Fruit fly (Drosophila melanogaster): Measurements from ENCODE around the gene CG1231.

The CG1231 gene

dm6 chr3L:348406-348743 is 7.8 kb upstream of the CG1231 start:
- TF ChIP-seq GATAd (GFP tag; optimal IDR thresholded peaks at IDR 0.05) (no peak), Dfd (GFP tag; optimal IDR thresholded peaks at IDR 0.05) (no peak), CrebA (GFP tag; optimal IDR thresholded peaks at IDR 0.05; ENCODE audit: borderline replicate concordance) (no peak), Mio (GFP tag; optimal IDR thresholded peaks at IDR 0.05) (no peak), jim (GFP tag; optimal IDR thresholded peaks at IDR 0.05) (no peak), rgr (GFP tag; optimal IDR thresholded peaks at IDR 0.05) (no peak), Hr78 (GFP tag; optimal IDR thresholded peaks at IDR 0.05) (no peak), woc (GFP tag; optimal IDR thresholded peaks at IDR 0.05) (no peak), Vsx2 (GFP tag; optimal IDR thresholded peaks at IDR 0.05; ENCODE audit: partially characterized antibody) (no peak), Rel (GFP tag; optimal IDR thresholded peaks at IDR 0.05) (no peak), Rel (tag; optimal IDR thresholded peaks at IDR 0.05) (no peak), Abd-B (GFP tag; optimal IDR thresholded peaks at IDR 0.05) (no peak), dl (GFP tag; optimal IDR thresholded peaks at IDR 0.05; ENCODE audit: insufficient read depth in 1 of 2, partially characterized antibody in 2 of 2) (no peak), foxo (GFP tag; optimal IDR thresholded peaks at IDR 0.05) (no peak), dmrt93B (GFP tag; optimal IDR thresholded peaks at IDR 0.05) (no peak), usp (GFP tag; optimal IDR thresholded peaks at IDR 0.05) (no peak), ey (GFP tag; optimal IDR thresholded peaks at IDR 0.05) (no peak), fru (GFP tag; optimal IDR thresholded peaks at IDR 0.05) (no peak)

dm6 chr3L:349751-350150 is 6.5 kb upstream of the CG1231 start:
- peak; percentile 25 for TF ChIP-seq OdsH (GFP tag; optimal IDR thresholded peaks at IDR 0.05)
- TF ChIP-seq foxo (GFP tag; optimal IDR thresholded peaks at IDR 0.05), result peak in 1 of 2 experiments; percentile 39
- peak; percentile 42 for TF ChIP-seq h (GFP tag; optimal IDR thresholded peaks at IDR 0.05)
- TF ChIP-seq ey (GFP tag; optimal IDR thresholded peaks at IDR 0.05), result peak; percentile 38
- peak; percentile 44 for TF ChIP-seq rgr (GFP tag; optimal IDR thresholded peaks at IDR 0.05)
- no peak for TF ChIP-seq Myc (optimal IDR thresholded peaks at IDR 0.05)
- no peak for TF ChIP-seq brk (GFP tag; optimal IDR thresholded peaks at IDR 0.05)
- TF ChIP-seq br (GFP tag; optimal IDR thresholded peaks at IDR 0.05), result peak; percentile 22
- no peak for TF ChIP-seq dl (GFP tag; optimal IDR thresholded peaks at IDR 0.05; ENCODE audit: insufficient read depth in 1 of 2, partially characterized antibody in 2 of 2)
- peak; percentile 8 for TF ChIP-seq woc (GFP tag; optimal IDR thresholded peaks at IDR 0.05)
- TF ChIP-seq fru (GFP tag; optimal IDR thresholded peaks at IDR 0.05), result peak; percentile 25

- TF ChIP-seq psq (GFP tag; optimal IDR thresholded peaks at IDR 0.05) (peak; percentile 44), pan (optimal IDR thresholded peaks at IDR 0.05) (no peak), usp (GFP tag; optimal IDR thresholded peaks at IDR 0.05) (no peak), lola (GFP tag; optimal IDR thresholded peaks at IDR 0.05) (no peak), woc (GFP tag; optimal IDR thresholded peaks at IDR 0.05) (no peak), N (GFP tag; optimal IDR thresholded peaks at IDR 0.05) (no peak), brk (GFP tag; optimal IDR thresholded peaks at IDR 0.05) (no peak), foxo (GFP tag; optimal IDR thresholded peaks at IDR 0.05) (peak in 1 of 2 experiments; percentile 82), Mio (GFP tag; optimal IDR thresholded peaks at IDR 0.05) (no peak), Abd-B (GFP tag; optimal IDR thresholded peaks at IDR 0.05) (no peak), Rel (GFP tag; optimal IDR thresholded peaks at IDR 0.05) (no peak), Rel (tag; optimal IDR thresholded peaks at IDR 0.05) (no peak), Hr83 (GFP tag; optimal IDR thresholded peaks at IDR 0.05; ENCODE audit: poor library complexity, severe bottlenecking) (no peak), jim (GFP tag; optimal IDR thresholded peaks at IDR 0.05) (no peak), Sp1 (GFP tag; optimal IDR thresholded peaks at IDR 0.05) (no peak), GATAd (GFP tag; optimal IDR thresholded peaks at IDR 0.05) (no peak), br (GFP tag; optimal IDR thresholded peaks at IDR 0.05) (no peak), HLH106 (tag; optimal IDR thresholded peaks at IDR 0.05) (no peak), dl (GFP tag; optimal IDR thresholded peaks at IDR 0.05; ENCODE audit: insufficient read depth in 1 of 2, partially characterized antibody in 2 of 2) (no peak), CG9705 (GFP tag; optimal IDR thresholded peaks at IDR 0.05) (no peak), Hnf4 (GFP tag; optimal IDR thresholded peaks at IDR 0.05) (no peak), Jra (GFP tag; optimal IDR thresholded peaks at IDR 0.05) (no peak), Dif (GFP tag; optimal IDR thresholded peaks at IDR 0.05; ENCODE audit: partially characterized antibody) (no peak), rgr (GFP tag; optimal IDR thresholded peaks at IDR 0.05) (peak; percentile 58), Myc (optimal IDR thresholded peaks at IDR 0.05) (no peak), Dfd (GFP tag; optimal IDR thresholded peaks at IDR 0.05) (no peak), CrebA (GFP tag; optimal IDR thresholded peaks at IDR 0.05; ENCODE audit: borderline replicate concordance) (no peak), OdsH (GFP tag; optimal IDR thresholded peaks at IDR 0.05) (peak; percentile 52), tai (GFP tag; optimal IDR thresholded peaks at IDR 0.05) (no peak), dsf (GFP tag; optimal IDR thresholded peaks at IDR 0.05; ENCODE audit: borderline replicate concordance) (no peak), CG32264 (GFP tag; optimal IDR thresholded peaks at IDR 0.05) (peak; percentile 11), Hr78 (GFP tag; optimal IDR thresholded peaks at IDR 0.05) (no peak), h (GFP tag; optimal IDR thresholded peaks at IDR 0.05) (peak; percentile 72), sv (GFP tag; optimal IDR thresholded peaks at IDR 0.05) (peak; percentile 42), dmrt93B (GFP tag; optimal IDR thresholded peaks at IDR 0.05) (no peak), Vsx2 (GFP tag; optimal IDR thresholded peaks at IDR 0.05; ENCODE audit: partially characterized antibody) (no peak), sage (GFP tag; optimal IDR thresholded peaks at IDR 0.05) (no peak), fru (GFP tag; optimal IDR thresholded peaks at IDR 0.05) (no peak), ey (GFP tag; optimal IDR thresholded peaks at IDR 0.05) (peak; percentile 58)
Measured at dm6 chr3L:350651-351228, 5.5 kb upstream of the CG1231 start.

Data from whole organism, wandering third instar larva.